Worm (Caenorhabditis elegans) whole organism, L4 larva: ENCODE data around the gene idpc-6.

ENCODE experiments used
- F26F4.8 ChIP-seq: fragments of 200-800 bp; sonication (Bioruptor generic); conservative IDR thresholded peaks from 2 replicates; pipeline ENCODE4 v1.3.6; 2022; ENCODE audit warnings: missing genetic modification characterization, missing compliant biosample characterization
- T20F7.1 ChIP-seq: fragments of 200-800 bp; sonication (Bioruptor generic); optimal IDR thresholded peaks from 2 replicates; lab custom pipeline; 2018; ENCODE audit warnings: mild to moderate bottlenecking, missing genetic modification characterization, missing compliant biosample characterization
- ama-1 ChIP-seq: fragments of 150-350 bp; optimal IDR thresholded peaks from 2 replicates; lab custom pipeline; 2014; ENCODE audit warnings: inconsistent platforms, mixed read lengths
- dmd-8 ChIP-seq: fragments of 200-800 bp; sonication (Bioruptor generic); IDR thresholded peaks from 2 replicates; pipeline ENCODE4 v1.3.6; 2022; ENCODE audit warnings: missing genetic modification characterization, missing compliant biosample characterization
- lir-3 ChIP-seq: sonication (generic microtip); optimal IDR thresholded peaks from 2 replicates; lab custom pipeline; 2016; ENCODE audit warnings: mild to moderate bottlenecking, missing genetic modification characterization, missing compliant biosample characterization
- mdl-1 ChIP-seq, 2 experiments: fragments of 150-350 bp in 1 of 2; sonication (generic microtip) in 1 of 2; optimal IDR thresholded peaks; 2 replicates each; lab custom pipeline; 2014 to 2017; ENCODE audit warnings: missing biosample characterization in 2 of 2, missing genetic modification characterization in 2 of 2
- nhr-111 ChIP-seq: fragments of 200-800 bp; sonication (Bioruptor generic); optimal IDR thresholded peaks from 2 replicates; lab custom pipeline; 2018; ENCODE audit warnings: mild to moderate bottlenecking, missing genetic modification characterization, missing compliant biosample characterization
- ztf-11 ChIP-seq: fragments of 150-350 bp; optimal IDR thresholded peaks from 2 replicates; lab custom pipeline; 2014; ENCODE audit warnings: missing biosample characterization, missing genetic modification characterization

DNA sequence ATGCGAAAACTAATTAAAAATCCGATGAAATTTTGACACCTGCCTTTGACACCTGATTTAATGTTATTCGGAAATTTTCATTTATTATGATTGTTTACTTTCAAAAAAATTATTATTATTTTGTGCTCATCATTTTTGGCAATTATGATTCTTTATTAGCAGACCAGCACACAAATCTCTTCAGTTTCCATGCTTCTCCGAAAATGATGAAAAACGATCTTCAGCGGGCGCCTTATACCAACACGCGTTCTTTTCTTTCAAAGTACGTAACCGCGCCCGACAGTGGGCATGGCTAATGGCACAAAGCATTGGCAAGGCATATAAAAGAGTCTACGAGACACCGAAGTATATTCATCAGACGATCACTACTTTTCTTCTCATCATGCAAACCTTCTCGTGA is at the start of gene idpc-6:
- TF ChIP-seq T20F7.1 (GFP tag; lab: Kevin White, UChicago), result no peak
- no peak for TF ChIP-seq nhr-111 (GFP tag; lab: Kevin White, UChicago)
- TF ChIP-seq ama-1 (lab: Kevin White, UChicago), result no peak
- TF ChIP-seq ztf-11, result no peak
- TF ChIP-seq lir-3 (tag; lab: Kevin White, UChicago), result no peak
- TF ChIP-seq dmd-8 (GFP tag; lab: Robert Waterston, UW), result no peak
- no peak for TF ChIP-seq F26F4.8 (GFP tag; lab: Robert Waterston, UW)
- no peak for TF ChIP-seq mdl-1 (tag; optimal IDR thresholded peaks at IDR 0.05; lab: Kevin White, UChicago)
